Worm (Caenorhabditis elegans): ENCODE measurements around the gene pstk-1.
A peak's percentile ranks its signal among the peaks of the same experiment; 100 is the strongest.

Gene pstk-1

DNA sequence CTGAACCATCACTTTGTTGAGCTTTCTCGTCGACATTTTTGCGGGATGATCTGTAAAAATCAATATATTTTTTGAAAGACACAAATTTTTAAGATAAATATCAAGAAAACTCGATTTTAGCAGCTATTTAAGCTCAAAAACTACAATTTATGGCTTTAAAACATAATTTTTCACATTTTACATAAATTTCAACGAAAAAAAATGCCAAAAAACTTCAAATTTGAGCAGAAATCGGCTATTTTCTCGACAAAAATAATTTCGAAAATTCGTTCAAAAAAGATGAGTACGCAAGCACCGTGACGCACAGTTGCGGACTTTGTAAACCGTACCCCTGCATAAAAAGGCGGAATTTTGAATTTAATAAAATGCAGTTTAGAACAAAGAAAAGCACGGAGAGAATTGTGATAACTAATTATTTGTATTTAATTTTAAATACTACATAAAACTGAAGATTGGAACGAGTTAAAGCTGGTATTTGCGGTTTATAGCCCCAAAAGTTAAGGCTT, 36.8 kb upstream of the pstk-1 start, which contains the start of gene snr-6 (continued):
- TF ChIP-seq efl-3 (GFP tag; optimal IDR thresholded peaks at IDR 0.05) (no peak), blmp-1 (tag; optimal IDR thresholded peaks at IDR 0.05) (peak; percentile 62), aha-1 (tag; optimal IDR thresholded peaks at IDR 0.05) (peak; percentile 2), unc-30 (tag; optimal IDR thresholded peaks at IDR 0.05) (no peak), ceh-63 (GFP tag; optimal IDR thresholded peaks at IDR 0.05) (no peak), ceh-8 (GFP tag; optimal IDR thresholded peaks at IDR 0.05) (no peak), pqm-1 (tag; optimal IDR thresholded peaks at IDR 0.05) (no peak), fkh-4 (tag; optimal IDR thresholded peaks at IDR 0.05; ENCODE audit: borderline replicate concordance) (no peak), snpc-4 (tag; optimal IDR thresholded peaks at IDR 0.05) (peak; percentile 19), zip-4 (GFP tag; optimal IDR thresholded peaks at IDR 0.05) (peak; percentile 14), nhr-85 (tag) (peak; percentile 33), jun-1 (tag; optimal IDR thresholded peaks at IDR 0.05) (peak; percentile 41), nhr-28 (tag; optimal IDR thresholded peaks at IDR 0.05) (no peak), nhr-77 (tag; optimal IDR thresholded peaks at IDR 0.05) (peak; percentile 61), nhr-19 (GFP tag; conservative IDR thresholded peaks at IDR 0.05) (no peak; the same call in 1 of the 2 replicates), C16A3.4 (tag; optimal IDR thresholded peaks at IDR 0.05) (peak; percentile 80), hpl-2 (GFP tag; optimal IDR thresholded peaks at IDR 0.05) (no peak), nhr-12 (tag; optimal IDR thresholded peaks at IDR 0.05) (no peak), mab-9 (GFP tag; IDR thresholded peaks at IDR 0.05) (no peak), grh-1 (GFP tag; IDR thresholded peaks at IDR 0.05) (peak; percentile 23; the same call in 1 of the 2 replicates), ceh-90 (tag; optimal IDR thresholded peaks at IDR 0.05) (peak; percentile 41), C34B4.2 (tag; optimal IDR thresholded peaks at IDR 0.05) (no peak), isw-1 (GFP tag; IDR thresholded peaks at IDR 0.05) (peak; percentile 53), lin-15B (tag; optimal IDR thresholded peaks at IDR 0.05) (peak; percentile 73), C04F5.9 (tag; optimal IDR thresholded peaks at IDR 0.05) (peak; percentile 41), ztf-4 (tag; optimal IDR thresholded peaks at IDR 0.05) (no peak), unc-62 (GFP tag; optimal IDR thresholded peaks at IDR 0.05) (no peak), fos-1 (tag; optimal IDR thresholded peaks at IDR 0.05) (peak; percentile 81), sox-4 (tag; optimal IDR thresholded peaks at IDR 0.05) (peak; percentile 6), sup-37 (GFP tag; optimal IDR thresholded peaks at IDR 0.05) (no peak), tbx-2 (tag; optimal IDR thresholded peaks at IDR 0.05) (peak; percentile 71), mep-1 (tag; optimal IDR thresholded peaks at IDR 0.05) (peak; percentile 88), hlh-17 (GFP tag; optimal IDR thresholded peaks at IDR 0.05; ENCODE audit: borderline replicate concordance) (no peak), mdl-1 (tag; optimal IDR thresholded peaks at IDR 0.05) (peak in 1 of 2 experiments; percentile 67), irx-1 (tag; optimal IDR thresholded peaks at IDR 0.05) (peak; percentile 54), nhr-11 (tag; optimal IDR thresholded peaks at IDR 0.05) (no peak), nhr-71 (tag; optimal IDR thresholded peaks at IDR 0.05) (no peak), nhr-47 (tag; optimal IDR thresholded peaks at IDR 0.05) (peak; percentile 83), rnt-1 (tag; optimal IDR thresholded peaks at IDR 0.05) (peak; percentile 80), Y116A8C.19 (tag; optimal IDR thresholded peaks at IDR 0.05; ENCODE audit: borderline replicate concordance) (no peak), swsn-7 (tag; optimal IDR thresholded peaks at IDR 0.05) (peak; percentile 61), aly-2 (tag; optimal IDR thresholded peaks at IDR 0.05) (peak; percentile 72), nhr-20 (tag; optimal IDR thresholded peaks at IDR 0.05) (peak; percentile 66), lin-13 (GFP tag; optimal IDR thresholded peaks at IDR 0.05) (peak; percentile 69), ceh-88 (GFP tag; IDR thresholded peaks at IDR 0.05) (no peak), nhr-76 (tag; optimal IDR thresholded peaks at IDR 0.05) (no peak), egl-13 (tag; optimal IDR thresholded peaks at IDR 0.05) (peak; percentile 38), xbp-1 (tag; optimal IDR thresholded peaks at IDR 0.05) (peak; percentile 73), skn-1 (tag; optimal IDR thresholded peaks at IDR 0.05) (peak; percentile 90), lin-14 (GFP tag; optimal IDR thresholded peaks at IDR 0.05) (peak; percentile 60), fkh-10 (GFP tag; optimal IDR thresholded peaks at IDR 0.05) (peak; percentile 46), F16B12.6 (tag; optimal IDR thresholded peaks at IDR 0.05) (peak; percentile 98)

All from whole organism, L1 larva.